Fruit fly (Drosophila melanogaster): ENCODE data around the gene CG42521.

Gene CG42521

dm6 chr3L:10656451-10657198, 33.2 kb upstream of the CG42521 start (continued):
- TF ChIP-seq D (optimal IDR thresholded peaks at IDR 0.05) (no peak), D (GFP tag; optimal IDR thresholded peaks at IDR 0.05) (peak; percentile 15), CG10431 (GFP tag; optimal IDR thresholded peaks at IDR 0.05) (peak; percentile 43), Sry-β (GFP tag; optimal IDR thresholded peaks at IDR 0.05) (peak; percentile 26), dysf (GFP tag; IDR thresholded peaks at IDR 0.05) (no peak), Dek (tag; optimal IDR thresholded peaks at IDR 0.05) (peak; percentile 58), peb (GFP tag; IDR thresholded peaks at IDR 0.05) (no peak), esg (GFP tag; conservative IDR thresholded peaks at IDR 0.05) (no peak), CG12769 (tag; optimal IDR thresholded peaks at IDR 0.05) (peak; percentile 70), Neu2 (GFP tag; optimal IDR thresholded peaks at IDR 0.05; ENCODE audit: borderline replicate concordance) (no peak), Rx (GFP tag; IDR thresholded peaks at IDR 0.05) (no peak), ewg (GFP tag; optimal IDR thresholded peaks at IDR 0.05) (peak; percentile 55), YL-1 (GFP tag; optimal IDR thresholded peaks at IDR 0.05) (peak; percentile 21), az2 (GFP tag; optimal IDR thresholded peaks at IDR 0.05) (peak; percentile 32), row (GFP tag; IDR thresholded peaks at IDR 0.05) (no peak), Poxn (GFP tag; IDR thresholded peaks at IDR 0.05) (no peak), sna (GFP tag; IDR thresholded peaks at IDR 0.05; ENCODE audit: partially characterized antibody) (no peak), Usf (GFP tag; optimal IDR thresholded peaks at IDR 0.05) (no peak), wek (GFP tag; optimal IDR thresholded peaks at IDR 0.05) (peak; percentile 77), sd (tag; optimal IDR thresholded peaks at IDR 0.05) (peak; percentile 12), fd3F (GFP tag; optimal IDR thresholded peaks at IDR 0.05) (peak; percentile 69), tin (GFP tag; optimal IDR thresholded peaks at IDR 0.05) (no peak), CG4424 (GFP tag; optimal IDR thresholded peaks at IDR 0.05) (peak; percentile 60), ken (GFP tag; IDR thresholded peaks at IDR 0.05) (no peak), CG1647 (GFP tag; optimal IDR thresholded peaks at IDR 0.05) (peak; percentile 71), so (GFP tag; IDR thresholded peaks at IDR 0.05) (peak; percentile 65; the same call in 2 of the 3 replicates), CG9727 (GFP tag; optimal IDR thresholded peaks at IDR 0.05) (peak; percentile 70), bcd (GFP tag; optimal IDR thresholded peaks at IDR 0.05) (peak; percentile 58), crol (GFP tag; IDR thresholded peaks at IDR 0.05) (no peak), CG12236 (GFP tag; optimal IDR thresholded peaks at IDR 0.05) (peak; percentile 74), ATbp (GFP tag; optimal IDR thresholded peaks at IDR 0.05) (peak; percentile 94), CG11695 (GFP tag; IDR thresholded peaks at IDR 0.05) (peak; percentile 15; the same call in 1 of the 3 replicates), CG30403 (GFP tag; optimal IDR thresholded peaks at IDR 0.05) (peak; percentile 17), NK7.1 (GFP tag; optimal IDR thresholded peaks at IDR 0.05) (peak; percentile 70), nerfin-2 (GFP tag; IDR thresholded peaks at IDR 0.05; ENCODE audit: partially characterized antibody) (no peak), unc-4 (GFP tag; IDR thresholded peaks at IDR 0.05; ENCODE audit: partially characterized antibody) (no peak), chm (GFP tag; IDR thresholded peaks at IDR 0.05) (peak; percentile 23; the same call in 1 of the 2 replicates), emc (GFP tag; optimal IDR thresholded peaks at IDR 0.05) (peak; percentile 2), kah (GFP tag; optimal IDR thresholded peaks at IDR 0.05) (peak; percentile 4), CG14050 (GFP tag; IDR thresholded peaks at IDR 0.05) (no peak), Dp (GFP tag; optimal IDR thresholded peaks at IDR 0.05) (no peak), Tbp (GFP tag; optimal IDR thresholded peaks at IDR 0.05) (no peak), CG10267 (tag; optimal IDR thresholded peaks at IDR 0.05) (peak; percentile 3), HmgD (GFP tag; optimal IDR thresholded peaks at IDR 0.05) (no peak), HLH54F (GFP tag; optimal IDR thresholded peaks at IDR 0.05) (peak; percentile 2), CG17359 (tag; optimal IDR thresholded peaks at IDR 0.05) (peak; percentile 85), ac (GFP tag; optimal IDR thresholded peaks at IDR 0.05) (peak; percentile 46), Stat92E (GFP tag; optimal IDR thresholded peaks at IDR 0.05) (no peak), CG7839 (tag; optimal IDR thresholded peaks at IDR 0.05) (peak; percentile 11)
